Fruit fly (Drosophila melanogaster): ENCODE measurements around the gene MSAmiP.

DNA sequence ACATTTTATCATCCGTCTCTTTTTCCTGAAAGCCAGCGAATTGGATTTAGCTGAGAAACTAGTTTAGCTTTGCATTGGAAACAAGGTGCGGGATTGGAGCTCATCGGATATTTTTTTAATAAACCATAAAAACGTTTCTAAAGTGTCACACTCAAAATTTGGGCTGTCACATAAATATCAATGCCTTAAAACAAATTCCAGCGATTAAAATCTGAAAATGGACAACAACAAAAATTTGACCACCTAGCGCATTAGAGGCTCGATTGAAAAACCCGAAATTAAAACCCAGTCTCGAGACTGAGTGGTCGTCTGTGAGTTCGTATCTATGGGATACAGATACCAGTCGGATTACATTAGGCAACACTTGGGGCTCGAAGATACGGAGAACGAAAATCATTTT lies 53.6 kb downstream of the MSAmiP start:
- TF ChIP-seq CG14655 (GFP tag; optimal IDR thresholded peaks at IDR 0.05) (no peak), CG4496 (GFP tag; IDR thresholded peaks at IDR 0.05) (no peak), rn (GFP tag; IDR thresholded peaks at IDR 0.05) (no peak)
